Worm (Caenorhabditis elegans): ENCODE results near the gene fbxa-84.

Gene fbxa-84

DNA sequence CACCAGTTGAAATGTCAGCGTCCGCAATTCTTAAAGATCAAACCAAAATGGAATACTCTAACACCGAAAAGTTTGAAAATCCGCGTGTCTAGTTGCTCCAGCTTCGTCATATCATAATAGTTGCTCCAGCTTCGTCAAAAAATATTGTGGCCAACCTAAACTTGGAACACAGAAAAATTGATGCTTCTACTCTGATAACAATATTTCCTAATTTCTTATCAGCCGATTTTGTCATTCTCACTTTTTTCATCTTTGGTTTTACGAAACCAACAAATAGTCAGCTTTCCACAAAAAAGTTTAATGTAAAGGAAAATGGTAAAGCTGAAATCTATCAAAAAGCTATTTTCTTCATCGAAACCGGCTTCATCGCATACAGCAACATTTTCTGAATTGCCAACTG lies at the start of gene fbxa-84:
TSS of gene fbxa-84 (plus strand) at position 34 of the 400 bp plus-strand sequence.
- TF ChIP-seq ces-1 (GFP tag; optimal IDR thresholded peaks at IDR 0.05) (no peak), blmp-1 (tag; optimal IDR thresholded peaks at IDR 0.05) (no peak), unc-120 (tag; optimal IDR thresholded peaks at IDR 0.05; ENCODE audit: poor library complexity, severe bottlenecking) (no peak), nhr-76 (tag; optimal IDR thresholded peaks at IDR 0.05) (no peak), mep-1 (tag; optimal IDR thresholded peaks at IDR 0.05) (no peak), nhr-2 (tag; optimal IDR thresholded peaks at IDR 0.05) (no peak), sem-2 (GFP tag; optimal IDR thresholded peaks at IDR 0.05) (no peak), ham-2 (GFP tag; optimal IDR thresholded peaks at IDR 0.05) (no peak), elt-3 (tag; optimal IDR thresholded peaks at IDR 0.05) (no peak)

DNA sequence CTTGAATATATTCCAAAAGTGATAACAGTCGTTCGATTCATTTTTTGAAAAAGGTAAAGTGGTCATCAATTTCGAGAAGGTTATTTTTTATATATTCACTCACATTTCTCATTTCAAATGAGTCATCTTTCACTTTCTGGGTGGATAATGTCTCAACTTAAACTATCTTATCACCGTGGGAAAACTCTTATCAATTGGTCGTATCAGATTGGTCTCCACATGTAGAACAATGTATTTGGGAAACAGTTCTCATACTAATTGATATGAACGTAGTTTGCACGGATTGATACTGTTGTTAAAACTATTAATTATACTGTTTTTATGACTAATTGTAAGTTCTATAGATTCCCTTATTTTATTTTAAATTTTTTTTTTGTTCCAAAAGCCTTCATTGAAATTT lies 48.4 kb upstream of the fbxa-84 start:
- no peak for TF ChIP-seq ceh-39 (tag; optimal IDR thresholded peaks at IDR 0.05)

DNA sequence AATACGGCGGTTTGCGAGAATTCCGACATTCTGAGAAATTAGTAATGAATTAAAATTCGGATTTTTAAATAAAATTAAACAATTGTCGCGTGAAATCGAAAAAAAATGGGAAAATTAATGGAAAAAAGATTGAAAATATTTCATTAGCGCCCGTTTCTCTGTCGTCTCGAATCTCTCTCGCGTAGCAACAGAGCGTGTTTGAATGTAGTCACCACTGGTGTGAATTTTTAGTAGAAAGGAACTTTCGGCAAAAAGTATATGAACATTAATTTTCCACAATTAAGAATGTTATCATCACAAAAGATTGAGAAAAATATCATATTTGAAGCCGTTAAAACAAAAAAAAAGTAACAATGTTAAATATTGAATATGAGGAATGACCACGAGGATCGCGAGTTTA lies 45.5 kb upstream of the fbxa-84 start, which contains the start of gene aipl-1:
TSS of gene aipl-1 (minus strand) at position 30 of the 400 bp plus-strand sequence.
- TF ChIP-seq lsy-2 (tag; optimal IDR thresholded peaks at IDR 0.05) (peak; percentile 71), ceh-39 (tag; optimal IDR thresholded peaks at IDR 0.05) (peak; percentile 21), tbx-8 (GFP tag; optimal IDR thresholded peaks at IDR 0.05) (no peak), hlh-1 (tag; optimal IDR thresholded peaks at IDR 0.05) (peak; percentile 27), pha-4 (tag; optimal IDR thresholded peaks at IDR 0.05) (peak; percentile 46), lin-13 (tag; optimal IDR thresholded peaks at IDR 0.05) (peak; percentile 21), sptf-1 (tag; optimal IDR thresholded peaks at IDR 0.05) (peak; percentile 2), mab-5 (tag; optimal IDR thresholded peaks at IDR 0.05) (no peak), nhr-237 (tag; optimal IDR thresholded peaks at IDR 0.05) (peak; percentile 62), ces-1 (GFP tag; optimal IDR thresholded peaks at IDR 0.05) (peak; percentile 83), mep-1 (tag; optimal IDR thresholded peaks at IDR 0.05) (peak; percentile 80)

DNA sequence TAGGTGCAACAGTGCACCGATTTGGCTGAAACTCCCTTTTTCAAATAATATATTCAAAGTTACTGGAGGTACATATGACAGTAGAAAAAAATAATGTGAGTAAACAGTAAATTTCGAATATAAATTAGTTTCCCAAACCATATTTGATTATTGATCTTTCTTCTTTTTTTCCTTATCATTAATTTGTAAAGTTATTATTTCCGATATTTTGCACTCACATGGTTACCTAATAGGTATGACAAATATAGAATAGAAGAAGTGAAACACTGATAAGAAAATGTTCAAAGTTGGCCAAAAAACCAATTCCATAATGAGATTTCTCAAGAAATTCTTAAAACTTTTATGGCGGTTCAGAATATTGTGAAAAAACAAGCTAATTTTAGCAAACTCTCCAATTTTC lies 42.4 kb upstream of the fbxa-84 start:
- no peak for TF ChIP-seq ham-2 (GFP tag; optimal IDR thresholded peaks at IDR 0.05)
- TF ChIP-seq nhr-237 (tag; optimal IDR thresholded peaks at IDR 0.05) = no peak
- no peak for TF ChIP-seq flh-1 (GFP tag; optimal IDR thresholded peaks at IDR 0.05)
- no peak for TF ChIP-seq lin-32 (GFP tag; optimal IDR thresholded peaks at IDR 0.05)
- no peak for TF ChIP-seq M03D4.4 (tag; optimal IDR thresholded peaks at IDR 0.05)
- TF ChIP-seq snpc-4 (tag; optimal IDR thresholded peaks at IDR 0.05) = no peak
- no peak for TF ChIP-seq elt-1 (tag; optimal IDR thresholded peaks at IDR 0.05; ENCODE audit: borderline replicate concordance, insufficient read depth)
- TF ChIP-seq pha-4 (tag; optimal IDR thresholded peaks at IDR 0.05) = no peak
- TF ChIP-seq hlh-1 (tag; optimal IDR thresholded peaks at IDR 0.05) = no peak
- no peak for TF ChIP-seq ceh-83 (GFP tag; optimal IDR thresholded peaks at IDR 0.05)
- TF ChIP-seq unc-120 (tag; optimal IDR thresholded peaks at IDR 0.05; ENCODE audit: poor library complexity, severe bottlenecking) = no peak
- no peak for TF ChIP-seq elt-3 (tag; optimal IDR thresholded peaks at IDR 0.05)
- no peak for TF ChIP-seq ces-1 (GFP tag; optimal IDR thresholded peaks at IDR 0.05)
- no peak for TF ChIP-seq bed-3 (GFP tag; optimal IDR thresholded peaks at IDR 0.05)

DNA sequence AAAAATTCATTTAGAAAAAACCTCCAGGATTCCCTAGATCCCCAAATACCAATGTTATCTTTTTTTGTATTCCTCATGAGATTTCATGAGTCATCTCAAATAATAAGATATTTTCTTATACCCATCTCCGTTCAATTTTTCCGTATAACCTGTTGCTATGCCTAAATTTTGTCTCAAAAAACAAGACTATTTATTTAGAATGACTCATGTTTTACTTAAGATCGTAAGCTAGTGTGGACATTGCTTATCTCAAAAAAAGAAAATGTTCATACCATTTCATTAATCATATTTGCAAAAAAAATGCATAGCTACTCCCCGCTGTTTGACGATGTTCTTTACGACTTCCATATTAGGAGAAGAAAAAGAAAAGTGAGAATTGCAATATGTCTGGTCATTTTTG lies 42.0 kb upstream of the fbxa-84 start, which contains the start of gene K08F9.3:
TSS of gene K08F9.3 (plus strand) at position 301 of the 400 bp plus-strand sequence.
- no peak for TF ChIP-seq blmp-1 (tag; optimal IDR thresholded peaks at IDR 0.05)
- TF ChIP-seq ztf-11 (tag; optimal IDR thresholded peaks at IDR 0.05) = no peak
- no peak for TF ChIP-seq drap-1 (GFP tag; optimal IDR thresholded peaks at IDR 0.05)
- TF ChIP-seq elt-1 (tag; optimal IDR thresholded peaks at IDR 0.05; ENCODE audit: borderline replicate concordance, insufficient read depth) = no peak
- TF ChIP-seq snpc-4 (tag; optimal IDR thresholded peaks at IDR 0.05) = no peak
- no peak for TF ChIP-seq mep-1 (tag; optimal IDR thresholded peaks at IDR 0.05)
- no peak for TF ChIP-seq pha-4 (tag; optimal IDR thresholded peaks at IDR 0.05)
- TF ChIP-seq ceh-43 (GFP tag; optimal IDR thresholded peaks at IDR 0.05) = no peak
- no peak for TF ChIP-seq elt-3 (tag; optimal IDR thresholded peaks at IDR 0.05)
- no peak for TF ChIP-seq nhr-12 (tag; optimal IDR thresholded peaks at IDR 0.05)
- no peak for TF ChIP-seq bed-3 (GFP tag; optimal IDR thresholded peaks at IDR 0.05)
- TF ChIP-seq ceh-39 (tag; optimal IDR thresholded peaks at IDR 0.05) = no peak
- no peak for TF ChIP-seq tbx-8 (GFP tag; optimal IDR thresholded peaks at IDR 0.05)
- no peak for TF ChIP-seq sem-2 (GFP tag; optimal IDR thresholded peaks at IDR 0.05)
- TF ChIP-seq hlh-1 (tag; optimal IDR thresholded peaks at IDR 0.05) = no peak
- no peak for TF ChIP-seq nhr-76 (tag; optimal IDR thresholded peaks at IDR 0.05)
- TF ChIP-seq nhr-28 (tag; optimal IDR thresholded peaks at IDR 0.05) = no peak
